Fruit fly (Drosophila melanogaster) Kc167 (cell line): ENCODE data around the gene AdoR.

ENCODE experiments used
- Sin3A ChIP-seq: fragments of >200 bp; optimal IDR thresholded peaks from 2 replicates; lab custom pipeline; 2018; ENCODE audit warnings: missing external identifiers
- h ChIP-seq: fragments of >200 bp; optimal IDR thresholded peaks from 3 replicates; lab custom pipeline; 2018; ENCODE audit warnings: missing external identifiers
- psq ChIP-seq: fragments of >200 bp; optimal IDR thresholded peaks from 2 replicates; lab custom pipeline; 2017; ENCODE audit warnings: missing external identifiers
- ttk ChIP-seq: sonication (Bioruptor generic); optimal IDR thresholded peaks from 2 replicates; lab custom pipeline; 2017; ENCODE audit warnings: missing external identifiers

DNA sequence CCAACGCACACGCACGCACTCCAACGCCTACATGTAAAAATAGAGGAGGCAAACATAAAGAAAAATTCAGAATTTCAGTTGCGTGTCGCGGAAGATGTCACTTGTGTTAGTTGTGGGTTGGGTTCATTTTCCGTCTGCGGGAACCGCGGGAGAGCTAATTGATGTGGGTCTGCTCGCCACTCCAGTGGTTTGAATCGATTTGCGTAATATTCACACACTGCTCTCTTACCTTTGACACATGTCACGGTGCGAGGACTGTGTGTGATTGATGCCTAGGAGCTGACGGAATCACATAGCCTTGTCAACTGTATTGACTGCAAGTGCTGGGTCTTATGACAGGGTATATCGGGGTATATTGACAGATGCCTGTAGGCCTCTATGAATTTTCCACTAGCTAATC, 38.4 kb downstream of the AdoR start:
- no peak for TF ChIP-seq psq (lab: Kevin White, UChicago)
- TF ChIP-seq ttk: no peak
- no peak for TF ChIP-seq Sin3A
- no peak for TF ChIP-seq h
